Worm (Caenorhabditis elegans) whole organism, mixed stage, embryonic: ENCODE data around the gene Y66D12A.1.

ENCODE experiments used
- ces-1 ChIP-seq: fragments of 150-350 bp; optimal IDR thresholded peaks from 2 replicates; lab custom pipeline; 2014; ENCODE audit warnings: missing biosample characterization, missing genetic modification reagents, missing genetic modification characterization
- elt-1 ChIP-seq: sonication (generic microtip); optimal IDR thresholded peaks from 2 replicates; lab custom pipeline; 2017; ENCODE audit warnings: missing genetic modification characterization, mild to moderate bottlenecking, missing compliant biosample characterization, antibody characterized with exemption, moderate library complexity, borderline replicate concordance; ENCODE audit not compliant: insufficient read depth
- elt-3 ChIP-seq: fragments of 150-350 bp; optimal IDR thresholded peaks from 2 replicates; lab custom pipeline; 2014; ENCODE audit warnings: missing biosample characterization, missing genetic modification characterization
- flh-1 ChIP-seq: fragments of 200-800 bp; sonication (Bioruptor generic); optimal IDR thresholded peaks from 2 replicates; lab custom pipeline; 2018; ENCODE audit warnings: mild to moderate bottlenecking, missing genetic modification characterization, moderate library complexity, missing compliant biosample characterization
- lsy-2 ChIP-seq: fragments of 150-350 bp; optimal IDR thresholded peaks from 2 replicates; lab custom pipeline; 2014; ENCODE audit warnings: missing biosample characterization, missing genetic modification characterization
- mep-1 ChIP-seq: fragments of 150-350 bp; optimal IDR thresholded peaks from 2 replicates; lab custom pipeline; 2017; ENCODE audit warnings: missing biosample characterization, missing genetic modification reagents, missing genetic modification characterization, inconsistent platforms
- nhr-2 ChIP-seq: fragments of 150-350 bp; optimal IDR thresholded peaks from 2 replicates; lab custom pipeline; 2014; ENCODE audit warnings: missing biosample characterization, missing genetic modification characterization
- nhr-237 ChIP-seq: fragments of 150-350 bp; optimal IDR thresholded peaks from 2 replicates; lab custom pipeline; 2014; ENCODE audit warnings: missing biosample characterization, missing genetic modification characterization
- nhr-28 ChIP-seq: fragments of 150-350 bp; optimal IDR thresholded peaks from 2 replicates; lab custom pipeline; 2014; ENCODE audit warnings: missing biosample characterization, missing genetic modification characterization
- nhr-76 ChIP-seq: sonication (generic microtip); optimal IDR thresholded peaks from 2 replicates; lab custom pipeline; 2017; ENCODE audit warnings: missing biosample characterization, missing genetic modification characterization
- snpc-4 ChIP-seq: fragments of 150-350 bp; optimal IDR thresholded peaks from 2 replicates; lab custom pipeline; 2014; ENCODE audit warnings: missing biosample characterization, missing genetic modification characterization
- sptf-1 ChIP-seq: sonication (generic microtip); optimal IDR thresholded peaks from 2 replicates; lab custom pipeline; 2017; ENCODE audit warnings: mild to moderate bottlenecking, missing genetic modification characterization, moderate library complexity, missing compliant biosample characterization
- unc-39 ChIP-seq: fragments of 150-350 bp; optimal IDR thresholded peaks from 2 replicates; lab custom pipeline; 2014; ENCODE audit warnings: missing biosample characterization, missing genetic modification characterization
- ztf-11 ChIP-seq: fragments of 150-350 bp; optimal IDR thresholded peaks from 2 replicates; lab custom pipeline; 2014; ENCODE audit warnings: missing biosample characterization, missing genetic modification characterization

- no peak for TF ChIP-seq elt-1 (tag; lab: Kevin White, UChicago)
- TF ChIP-seq nhr-237 (tag; lab: Kevin White, UChicago), result peak; percentile 54
- no peak for TF ChIP-seq nhr-76
- peak; percentile 35 for TF ChIP-seq lsy-2
- TF ChIP-seq nhr-2 (tag; lab: Kevin White, UChicago), result no peak
- TF ChIP-seq ztf-11, result no peak
- TF ChIP-seq flh-1 (GFP tag; lab: Kevin White, UChicago), result no peak
- TF ChIP-seq nhr-28 (tag; lab: Kevin White, UChicago), result no peak
- TF ChIP-seq sptf-1, result no peak
- no peak for TF ChIP-seq elt-3 (tag; lab: Kevin White, UChicago)
- TF ChIP-seq ces-1 (GFP tag; lab: Kevin White, UChicago), result peak; percentile 54
- TF ChIP-seq unc-39, result no peak
- TF ChIP-seq mep-1 (tag; lab: Kevin White, UChicago), result peak; percentile 70
- no peak for TF ChIP-seq snpc-4 (tag; lab: Kevin White, UChicago)
These were observed 49.3 kb downstream of the Y66D12A.1 start, which contains the start of gene crh-1 for ce11 chrIII:11657185-11657817.
